Fruit fly (Drosophila melanogaster) whole organism, prepupa: ENCODE results near the gene gdl-ORF39.

ENCODE experiments used
- CG10631 ChIP-seq: fragments of 200-800 bp; sonication (Bioruptor generic); optimal IDR thresholded peaks from 2 replicates; lab custom pipeline; 2016; ENCODE audit warnings: missing biosample characterization, missing genetic modification characterization
- CG10669 ChIP-seq: fragments of 200-800 bp; sonication (Bioruptor generic); optimal IDR thresholded peaks from 3 replicates; lab custom pipeline; 2018; ENCODE audit warnings: missing biosample characterization, mild to moderate bottlenecking, missing genetic modification characterization, moderate library complexity
- CG11762 ChIP-seq: fragments of 200-800 bp; sonication (Bioruptor generic); optimal IDR thresholded peaks from 3 replicates; lab custom pipeline; 2016; ENCODE audit warnings: missing biosample characterization, missing genetic modification characterization; ENCODE audit not compliant: insufficient read depth
- CG15336 ChIP-seq: fragments of 200-800 bp; sonication (Bioruptor generic); IDR thresholded peaks from 2 replicates; pipeline ENCODE4 v1.3.6; 2022; ENCODE audit warnings: missing biosample characterization, missing genetic modification characterization
- CG3032 ChIP-seq: fragments of 200-800 bp; optimal IDR thresholded peaks from 2 replicates; lab custom pipeline; 2019; ENCODE audit warnings: missing biosample characterization, mild to moderate bottlenecking, missing genetic modification characterization, moderate library complexity
- CG31627 ChIP-seq: fragments of 200-800 bp; sonication (Bioruptor generic); optimal IDR thresholded peaks from 3 replicates; lab custom pipeline; 2016; ENCODE audit warnings: missing biosample characterization, missing genetic modification characterization
- CG3919 ChIP-seq: fragments of 200-800 bp; sonication (Bioruptor generic); optimal IDR thresholded peaks from 3 replicates; lab custom pipeline; 2016; ENCODE audit warnings: missing biosample characterization, missing genetic modification characterization
- CG4318 ChIP-seq: fragments of 200-800 bp; sonication (Bioruptor generic); optimal IDR thresholded peaks from 3 replicates; lab custom pipeline; 2017; ENCODE audit warnings: missing biosample characterization, mild to moderate bottlenecking, missing genetic modification characterization
- CG6163 ChIP-seq: fragments of 200-800 bp; sonication (Bioruptor generic); IDR thresholded peaks from 3 replicates; pipeline ENCODE4 v1.3.6; 2022; ENCODE audit warnings: missing biosample characterization, missing genetic modification characterization
- CG6276 ChIP-seq: fragments of 200-800 bp; sonication (Bioruptor generic); optimal IDR thresholded peaks from 2 replicates; lab custom pipeline; 2017; ENCODE audit warnings: missing biosample characterization, mild to moderate bottlenecking, missing genetic modification characterization
- CG6792 ChIP-seq: fragments of 200-800 bp; sonication (Bioruptor generic); optimal IDR thresholded peaks from 3 replicates; lab custom pipeline; 2016; ENCODE audit warnings: missing biosample characterization, missing genetic modification characterization
- CG6854 ChIP-seq: fragments of 200-800 bp; sonication (Bioruptor generic); optimal IDR thresholded peaks from 2 replicates; lab custom pipeline; 2017; ENCODE audit warnings: missing biosample characterization, mild to moderate bottlenecking, missing genetic modification characterization
- CG8319 ChIP-seq: fragments of 200-800 bp; sonication (Bioruptor generic); optimal IDR thresholded peaks from 3 replicates; lab custom pipeline; 2016; ENCODE audit warnings: missing biosample characterization, missing genetic modification characterization
- CG9139 ChIP-seq: fragments of 200-800 bp; sonication (Bioruptor generic); optimal IDR thresholded peaks from 3 replicates; lab custom pipeline; 2017; ENCODE audit warnings: missing biosample characterization, mild to moderate bottlenecking, missing genetic modification characterization
- Eip75B ChIP-seq: fragments of 200-800 bp; sonication (Bioruptor generic); optimal IDR thresholded peaks from 3 replicates; lab custom pipeline; 2016; ENCODE audit warnings: missing biosample characterization, missing genetic modification characterization
- Eip78C ChIP-seq: fragments of 200-800 bp; sonication (Bioruptor generic); peaks from one replicate; lab custom pipeline; 2016; ENCODE audit warnings: missing biosample characterization, missing genetic modification characterization
- Ets21C ChIP-seq: fragments of 200-800 bp; sonication (Bioruptor generic); optimal IDR thresholded peaks from 3 replicates; lab custom pipeline; 2016; ENCODE audit warnings: missing biosample characterization, missing genetic modification characterization
- Gug ChIP-seq: fragments of 200-800 bp; sonication (Bioruptor generic); IDR thresholded peaks from 2 replicates; pipeline ENCODE4 v1.3.6; 2022; ENCODE audit warnings: missing biosample characterization, missing genetic modification characterization
- Hr38 ChIP-seq: sonication (Bioruptor generic); optimal IDR thresholded peaks from 2 replicates; lab custom pipeline; 2016; ENCODE audit warnings: missing biosample characterization, missing genetic modification characterization
- Hr39 ChIP-seq: fragments of 200-800 bp; sonication (Bioruptor generic); optimal IDR thresholded peaks from 2 replicates; lab custom pipeline; 2016; ENCODE audit warnings: missing biosample characterization, missing genetic modification characterization
- Hr4 ChIP-seq: fragments of 200-800 bp; sonication (Bioruptor generic); optimal IDR thresholded peaks from 3 replicates; lab custom pipeline; 2016; ENCODE audit warnings: missing biosample characterization, missing genetic modification characterization
- Met ChIP-seq: fragments of 200-800 bp; sonication (Bioruptor generic); optimal IDR thresholded peaks from 3 replicates; lab custom pipeline; 2016; ENCODE audit warnings: missing biosample characterization, missing genetic modification characterization
- Sox102F ChIP-seq: fragments of 200-800 bp; sonication (Bioruptor generic); optimal IDR thresholded peaks from 2 replicates; lab custom pipeline; 2016; ENCODE audit warnings: missing biosample characterization, mild to moderate bottlenecking, missing genetic modification characterization
- Sox14 ChIP-seq: fragments of 200-800 bp; sonication (Bioruptor generic); optimal IDR thresholded peaks from 3 replicates; lab custom pipeline; 2016; ENCODE audit warnings: missing biosample characterization, missing genetic modification characterization
- Sox15 ChIP-seq: fragments of 200-800 bp; sonication (Bioruptor generic); optimal IDR thresholded peaks from 3 replicates; lab custom pipeline; 2016; ENCODE audit warnings: missing biosample characterization, missing genetic modification characterization
- achi ChIP-seq: fragments of 200-800 bp; sonication (Bioruptor generic); optimal IDR thresholded peaks from 3 replicates; lab custom pipeline; 2016; ENCODE audit warnings: missing biosample characterization, missing genetic modification characterization
- acj6 ChIP-seq: fragments of 200-800 bp; sonication (Bioruptor generic); optimal IDR thresholded peaks from 3 replicates; lab custom pipeline; 2016; ENCODE audit warnings: missing biosample characterization, missing genetic modification characterization
- cyc ChIP-seq: fragments of 200-800 bp; sonication (Bioruptor generic); optimal IDR thresholded peaks from 3 replicates; lab custom pipeline; 2016; ENCODE audit warnings: missing biosample characterization, missing genetic modification characterization
- dac ChIP-seq: fragments of 200-800 bp; sonication (Bioruptor generic); optimal IDR thresholded peaks from 2 replicates; lab custom pipeline; 2017; ENCODE audit warnings: missing biosample characterization, mild to moderate bottlenecking, missing genetic modification characterization
- eg ChIP-seq: fragments of 200-800 bp; sonication (Bioruptor generic); IDR thresholded peaks from 3 replicates; pipeline ENCODE4 v1.3.6; 2022; ENCODE audit warnings: missing biosample characterization, missing genetic modification characterization
- esn ChIP-seq: fragments of 200-800 bp; sonication (Bioruptor generic); optimal IDR thresholded peaks from 2 replicates; lab custom pipeline; 2016; ENCODE audit warnings: missing biosample characterization, mild to moderate bottlenecking, missing genetic modification characterization, moderate library complexity
- fd59A ChIP-seq: fragments of 200-800 bp; sonication (Bioruptor generic); optimal IDR thresholded peaks from 2 replicates; lab custom pipeline; 2017; ENCODE audit warnings: missing biosample characterization, mild to moderate bottlenecking, missing genetic modification characterization, missing genetic modification reagents
- fd85E ChIP-seq: fragments of 200-800 bp; sonication (Bioruptor generic); optimal IDR thresholded peaks from 3 replicates; lab custom pipeline; 2016; ENCODE audit warnings: missing biosample characterization, missing genetic modification characterization
- fkh ChIP-seq: fragments of 200-800 bp; sonication (Bioruptor generic); optimal IDR thresholded peaks from 3 replicates; lab custom pipeline; 2017; ENCODE audit warnings: missing biosample characterization, mild to moderate bottlenecking, missing genetic modification characterization, moderate library complexity
- lz ChIP-seq: fragments of 200-800 bp; sonication (Bioruptor generic); optimal IDR thresholded peaks from 3 replicates; lab custom pipeline; 2016; ENCODE audit warnings: missing biosample characterization, missing genetic modification characterization
- net ChIP-seq: fragments of 200-800 bp; sonication (Bioruptor generic); optimal IDR thresholded peaks from 3 replicates; lab custom pipeline; 2016; ENCODE audit warnings: missing biosample characterization, missing genetic modification characterization
- pdm3 ChIP-seq: fragments of 200-800 bp; sonication (Bioruptor generic); optimal IDR thresholded peaks from 3 replicates; lab custom pipeline; 2016; ENCODE audit warnings: missing biosample characterization, missing genetic modification characterization
- salr ChIP-seq, 2 experiments: fragments of 200-800 bp; sonication (Bioruptor generic); optimal IDR thresholded peaks; 3 replicates each; lab custom pipeline; 2016 to 2018; ENCODE audit warnings: missing biosample characterization in 2 of 2, missing genetic modification characterization in 2 of 2, mild to moderate bottlenecking in 1 of 2
- spab ChIP-seq: fragments of 200-800 bp; sonication (Bioruptor generic); optimal IDR thresholded peaks from 2 replicates; lab custom pipeline; 2017; ENCODE audit warnings: missing biosample characterization, mild to moderate bottlenecking, missing genetic modification characterization, missing genetic modification reagents
- ss ChIP-seq, 2 experiments: fragments of 200-800 bp; sonication (Bioruptor generic); optimal IDR thresholded peaks; 2 replicates in 1 of 2; 3 replicates in 1 of 2; lab custom pipeline; 2017 to 2018; ENCODE audit warnings: mild to moderate bottlenecking in 2 of 2, missing biosample characterization in 2 of 2, missing genetic modification characterization in 2 of 2, moderate library complexity in 1 of 2
- topi ChIP-seq: fragments of 200-800 bp; sonication (Bioruptor generic); optimal IDR thresholded peaks from 3 replicates; lab custom pipeline; 2016; ENCODE audit warnings: missing biosample characterization, missing genetic modification characterization
- vri ChIP-seq: fragments of 200-800 bp; sonication (Bioruptor generic); optimal IDR thresholded peaks from 3 replicates; lab custom pipeline; 2016; ENCODE audit warnings: missing biosample characterization, mild to moderate bottlenecking, missing genetic modification characterization

Gene gdl-ORF39

DNA sequence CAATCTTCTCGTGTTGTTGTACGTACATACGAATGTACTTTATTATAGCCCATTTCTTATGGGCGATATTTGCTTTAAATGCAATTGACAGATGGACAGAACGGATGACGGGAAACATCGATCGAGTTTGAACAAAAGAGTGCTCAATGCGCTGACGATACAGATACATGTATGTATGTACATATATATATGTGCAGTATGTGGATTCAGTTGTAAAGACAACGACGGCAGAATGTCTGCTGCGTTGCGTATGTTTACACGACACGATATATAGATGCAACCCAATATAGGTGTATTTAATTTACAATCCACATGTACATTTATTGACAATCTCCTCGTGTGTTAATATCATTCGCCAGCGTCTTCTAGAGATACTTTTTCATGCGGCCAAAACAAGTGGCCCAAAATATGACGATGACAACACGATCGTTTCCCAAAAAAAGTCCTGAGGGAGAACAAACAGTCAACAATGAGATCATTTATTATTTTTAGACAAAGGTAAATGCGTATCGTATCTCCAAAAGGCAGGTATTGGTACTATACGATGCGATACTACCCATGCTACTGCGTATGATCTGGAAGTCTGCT lies 21.5 kb downstream of the gdl-ORF39 start (continued):
- TF ChIP-seq Eip78C (GFP tag; lab: Kevin White, UChicago) (peak; percentile 65), CG4318 (GFP tag; lab: Kevin White, UChicago) (no peak), Eip75B (GFP tag; lab: Kevin White, UChicago) (no peak), Sox14 (peak; percentile 0), acj6 (no peak), CG8319 (GFP tag; lab: Kevin White, UChicago) (no peak), fkh (GFP tag; lab: Kevin White, UChicago) (peak; percentile 86), Ets21C (GFP tag; lab: Kevin White, UChicago) (no peak), CG15336 (no peak), CG10669 (GFP tag; lab: Kevin White, UChicago) (no peak), CG6854 (GFP tag; lab: Kevin White, UChicago) (peak; percentile 34), CG3032 (tag; lab: Kevin White, UChicago) (no peak), CG3919 (GFP tag; lab: Kevin White, UChicago) (peak; percentile 10), spab (GFP tag; lab: Kevin White, UChicago) (no peak), ss (GFP tag; optimal IDR thresholded peaks at IDR 0.05; lab: Kevin White, UChicago) (peak; percentile 19 to 28)

DNA sequence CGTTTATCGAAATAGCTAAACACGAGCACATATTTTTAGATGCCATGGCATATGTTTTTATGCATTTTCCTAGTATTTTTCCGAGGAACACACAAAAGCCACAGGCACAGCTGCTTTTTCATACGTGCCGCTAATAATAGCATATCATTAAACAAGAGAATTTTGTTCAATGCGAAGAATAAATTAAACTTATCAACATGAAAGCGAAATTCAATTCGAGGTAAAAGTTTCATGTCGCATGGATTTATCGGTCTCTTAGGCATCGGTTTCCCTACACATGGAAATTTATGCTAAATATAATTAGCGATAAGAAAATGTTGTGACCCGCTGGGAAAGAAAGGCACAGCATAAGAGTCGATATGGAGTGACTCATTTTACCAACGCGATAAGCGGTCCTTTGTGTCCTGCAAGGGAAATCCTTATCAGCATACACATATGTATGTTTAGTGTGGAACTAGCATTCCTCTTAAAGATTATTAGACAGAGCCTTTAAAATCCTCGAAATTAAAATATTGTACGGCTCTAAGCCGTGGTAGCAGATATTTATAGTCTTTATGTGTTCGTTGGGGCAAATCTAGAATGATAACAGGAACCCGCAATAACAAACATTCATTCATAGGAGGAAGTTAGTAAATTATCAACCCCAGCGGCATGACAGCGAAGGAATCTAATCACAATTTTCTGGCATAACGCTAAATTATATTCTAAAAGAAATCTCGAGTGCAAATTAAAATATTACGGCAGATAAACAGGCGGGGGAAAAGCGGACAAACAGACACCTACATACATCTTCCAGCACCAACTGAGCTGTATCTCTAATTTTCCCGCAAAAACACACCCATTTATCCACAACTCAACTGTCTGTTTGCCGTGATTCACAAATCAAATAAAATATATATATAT lies 22.4 kb downstream of the gdl-ORF39 start, which contains the start of gene CG43248:
TSS of gene CG43248 (minus strand) at position 51 of the 903 bp plus-strand sequence.
- TF ChIP-seq CG6276 (GFP tag; lab: Kevin White, UChicago), result no peak
- no peak for TF ChIP-seq cyc (GFP tag; lab: Kevin White, UChicago)
- TF ChIP-seq CG11762 (GFP tag; lab: Kevin White, UChicago), result no peak
- TF ChIP-seq dac (GFP tag; lab: Kevin White, UChicago), result no peak
- no peak for TF ChIP-seq CG9139
- TF ChIP-seq pdm3 (GFP tag; lab: Kevin White, UChicago), result no peak
- TF ChIP-seq CG6163 (GFP tag; lab: Robert Waterston, UW), result no peak
- no peak for TF ChIP-seq eg (GFP tag; lab: Robert Waterston, UW)
- TF ChIP-seq CG31627 (GFP tag; lab: Kevin White, UChicago), result no peak

- TF ChIP-seq achi (GFP tag; lab: Kevin White, UChicago) (peak; percentile 11), salr (GFP tag; optimal IDR thresholded peaks at IDR 0.05; lab: Kevin White, UChicago) (peak in 1 of 2 experiments; percentile 57), fkh (GFP tag; lab: Kevin White, UChicago) (no peak), CG3919 (GFP tag; lab: Kevin White, UChicago) (peak; percentile 66), Sox102F (GFP tag; lab: Kevin White, UChicago) (no peak), CG31627 (GFP tag; lab: Kevin White, UChicago) (peak; percentile 41), CG3032 (tag; lab: Kevin White, UChicago) (peak; percentile 43), esn (peak; percentile 47), CG6792 (GFP tag; lab: Kevin White, UChicago) (no peak), lz (GFP tag; lab: Kevin White, UChicago) (peak; percentile 25), Eip78C (GFP tag; lab: Kevin White, UChicago) (peak; percentile 81), vri (GFP tag; lab: Kevin White, UChicago) (peak; percentile 55), topi (GFP tag; lab: Kevin White, UChicago) (peak; percentile 63), Sox15 (GFP tag; lab: Kevin White, UChicago) (no peak), fd85E (GFP tag; lab: Kevin White, UChicago) (no peak), cyc (GFP tag; lab: Kevin White, UChicago) (peak; percentile 65), Met (GFP tag; lab: Kevin White, UChicago) (peak; percentile 63), CG10631 (GFP tag; lab: Kevin White, UChicago) (peak; percentile 49), ss (GFP tag; optimal IDR thresholded peaks at IDR 0.05; lab: Kevin White, UChicago) (no peak), Gug (GFP tag; lab: Robert Waterston, UW) (peak; percentile 58), net (GFP tag; lab: Kevin White, UChicago) (no peak), fd59A (GFP tag; lab: Kevin White, UChicago) (no peak), CG10669 (GFP tag; lab: Kevin White, UChicago) (peak; percentile 35), Hr38 (GFP tag; lab: Kevin White, UChicago) (no peak), Ets21C (GFP tag; lab: Kevin White, UChicago) (peak; percentile 27), Hr39 (GFP tag; lab: Kevin White, UChicago) (peak; percentile 61), CG8319 (GFP tag; lab: Kevin White, UChicago) (peak; percentile 3), Eip75B (GFP tag; lab: Kevin White, UChicago) (peak; percentile 38), CG9139 (no peak), Hr4 (GFP tag; lab: Kevin White, UChicago) (peak; percentile 47), acj6 (peak; percentile 1)
These were observed 23.3 kb downstream of the gdl-ORF39 start for dm6 chr3L:15532368-15533030.
